Fruit fly (Drosophila melanogaster) whole organism, embryonic: ENCODE measurements around the gene Tps1.
A peak's percentile ranks its signal among the peaks of the same experiment; 100 is the strongest.

Experiments
- ATbp ChIP-seq: fragments of 200-800 bp; sonication (Bioruptor generic); optimal IDR thresholded peaks from 2 replicates; lab custom pipeline; 2017; ENCODE audit warnings: missing biosample characterization, mild to moderate bottlenecking, missing genetic modification characterization, missing genetic modification reagents
- B-H2 ChIP-seq: fragments of 200-800 bp; sonication (Bioruptor generic); optimal IDR thresholded peaks from 2 replicates; lab custom pipeline; 2018; ENCODE audit warnings: missing biosample characterization, mild to moderate bottlenecking, missing genetic modification characterization
- CG10462 ChIP-seq: fragments of 200-800 bp; sonication (Bioruptor generic); optimal IDR thresholded peaks from 2 replicates; lab custom pipeline; 2016; ENCODE audit warnings: missing biosample characterization, missing genetic modification characterization
- CG11456 ChIP-seq: fragments of 200-800 bp; sonication (Bioruptor generic); IDR thresholded peaks from 3 replicates; pipeline ENCODE4 v1.3.6; 2022; ENCODE audit warnings: missing biosample characterization, missing genetic modification characterization
- CG11723 ChIP-seq: fragments of 200-800 bp; sonication (Bioruptor generic); optimal IDR thresholded peaks from 2 replicates; lab custom pipeline; 2017; ENCODE audit warnings: missing biosample characterization, mild to moderate bottlenecking, missing genetic modification characterization
- CG12299 ChIP-seq: fragments of 200-800 bp; sonication (Bioruptor generic); optimal IDR thresholded peaks from 2 replicates; lab custom pipeline; 2018; ENCODE audit warnings: missing biosample characterization, mild to moderate bottlenecking, missing genetic modification characterization
- CG12942 ChIP-seq: fragments of 200-800 bp; sonication (Bioruptor generic); optimal IDR thresholded peaks from 3 replicates; lab custom pipeline; 2016; ENCODE audit warnings: missing biosample characterization, missing genetic modification characterization
- CG13624 ChIP-seq: fragments of 200-800 bp; sonication (Bioruptor generic); optimal IDR thresholded peaks from 2 replicates; lab custom pipeline; 2016; ENCODE audit warnings: missing biosample characterization, missing genetic modification characterization
- CG13775 ChIP-seq: fragments of 200-800 bp; sonication (Bioruptor generic); optimal IDR thresholded peaks from 3 replicates; lab custom pipeline; 2017; ENCODE audit warnings: missing biosample characterization, mild to moderate bottlenecking, missing genetic modification characterization
- CG13894 ChIP-seq: fragments of 200-800 bp; sonication (Bioruptor generic); optimal IDR thresholded peaks from 3 replicates; lab custom pipeline; 2018; ENCODE audit warnings: missing biosample characterization, mild to moderate bottlenecking, missing genetic modification characterization, moderate library complexity
- CG1792 ChIP-seq: fragments of 200-800 bp; sonication (Bioruptor generic); optimal IDR thresholded peaks from 2 replicates; lab custom pipeline; 2016; ENCODE audit warnings: missing biosample characterization, missing genetic modification characterization
- CG2120 ChIP-seq: fragments of 200-800 bp; sonication (Bioruptor generic); optimal IDR thresholded peaks from 3 replicates; lab custom pipeline; 2016; ENCODE audit warnings: missing biosample characterization, missing genetic modification characterization
- CG2889 ChIP-seq: fragments of 200-800 bp; sonication (Bioruptor generic); IDR thresholded peaks from 3 replicates; pipeline ENCODE4 v1.3.6; 2022; ENCODE audit warnings: missing biosample characterization, missing genetic modification characterization
- CG32767 ChIP-seq: fragments of 200-800 bp; sonication (Bioruptor generic); IDR thresholded peaks from 2 replicates; pipeline ENCODE4 v1.3.6; 2022; ENCODE audit warnings: missing biosample characterization, missing genetic modification characterization
- CG6175 ChIP-seq: fragments of 200-800 bp; sonication (Bioruptor generic); IDR thresholded peaks from 3 replicates; pipeline ENCODE4 v1.3.6; 2022; ENCODE audit warnings: missing biosample characterization, missing genetic modification characterization
- CG6654 ChIP-seq: fragments of 200-800 bp; sonication (Bioruptor generic); optimal IDR thresholded peaks from 2 replicates; lab custom pipeline; 2017; ENCODE audit warnings: missing biosample characterization, mild to moderate bottlenecking, missing genetic modification characterization
- CG6689 ChIP-seq: fragments of 200-800 bp; sonication (Bioruptor generic); IDR thresholded peaks from 2 replicates; pipeline ENCODE4 v1.3.6; 2022; ENCODE audit warnings: missing biosample characterization, missing genetic modification characterization
- CG6765 ChIP-seq: fragments of 200-800 bp; sonication (Bioruptor generic); optimal IDR thresholded peaks from 3 replicates; lab custom pipeline; 2017; ENCODE audit warnings: missing biosample characterization, mild to moderate bottlenecking, missing genetic modification characterization
- CG9215 ChIP-seq: fragments of 200-800 bp; sonication (Bioruptor generic); IDR thresholded peaks from 2 replicates; pipeline ENCODE4 v1.3.6; 2022; ENCODE audit warnings: missing biosample characterization, missing genetic modification characterization
- CG9876 ChIP-seq: fragments of 200-800 bp; sonication (Bioruptor generic); optimal IDR thresholded peaks from 2 replicates; lab custom pipeline; 2016; ENCODE audit warnings: missing biosample characterization, missing genetic modification characterization
- Dad ChIP-seq: fragments of 200-800 bp; sonication (Bioruptor generic); optimal IDR thresholded peaks from 3 replicates; lab custom pipeline; 2016; ENCODE audit warnings: missing biosample characterization, missing genetic modification characterization
- Dek ChIP-seq: fragments of 200-800 bp; sonication (Bioruptor generic); optimal IDR thresholded peaks from 3 replicates; lab custom pipeline; 2019; ENCODE audit warnings: missing biosample characterization, mild to moderate bottlenecking, missing genetic modification characterization, moderate library complexity
- Dfd ChIP-seq, 2 experiments: fragments of >200 bp; optimal IDR thresholded peaks; 2 replicates each; lab custom pipeline; 2017; ENCODE audit warnings: missing biosample characterization in 2 of 2, missing genetic modification characterization in 2 of 2
- Dip2 ChIP-seq: fragments of 200-800 bp; sonication (Bioruptor generic); IDR thresholded peaks from 2 replicates; pipeline ENCODE4 v1.3.6; 2022; ENCODE audit warnings: missing biosample characterization, missing genetic modification characterization
- Dref ChIP-seq: fragments of 200-800 bp; sonication (Bioruptor generic); IDR thresholded peaks from 2 replicates; pipeline ENCODE4 v1.3.6; 2022; ENCODE audit warnings: missing biosample characterization, missing genetic modification characterization
- E2f1 ChIP-seq: fragments of 200-800 bp; sonication (Bioruptor generic); IDR thresholded peaks from 2 replicates; pipeline ENCODE4 v1.3.6; 2022; ENCODE audit warnings: missing biosample characterization, missing genetic modification characterization
- Fer1 ChIP-seq: fragments of 200-800 bp; sonication (Bioruptor generic); optimal IDR thresholded peaks from 2 replicates; lab custom pipeline; 2017; ENCODE audit warnings: missing biosample characterization, mild to moderate bottlenecking, missing genetic modification characterization
- Fer2 ChIP-seq: fragments of 200-800 bp; sonication (Bioruptor generic); optimal IDR thresholded peaks from 2 replicates; lab custom pipeline; 2018; ENCODE audit warnings: missing biosample characterization, mild to moderate bottlenecking, missing genetic modification characterization, moderate library complexity
- Mrtf ChIP-seq: fragments of 200-800 bp; sonication (Bioruptor generic); IDR thresholded peaks from 3 replicates; pipeline ENCODE4 v1.3.6; 2022; ENCODE audit warnings: missing biosample characterization, missing genetic modification characterization
- Neu2 ChIP-seq: fragments of 200-800 bp; sonication (Bioruptor generic); optimal IDR thresholded peaks from 3 replicates; lab custom pipeline; 2016; ENCODE audit warnings: missing biosample characterization, missing genetic modification characterization, borderline replicate concordance
- Rx ChIP-seq: fragments of 200-800 bp; sonication (Bioruptor generic); IDR thresholded peaks from 2 replicates; pipeline ENCODE4 v1.3.6; 2022; ENCODE audit warnings: missing biosample characterization, missing genetic modification characterization
- Six4 ChIP-seq: fragments of 200-800 bp; sonication (Bioruptor generic); optimal IDR thresholded peaks from 2 replicates; lab custom pipeline; 2016; ENCODE audit warnings: missing biosample characterization, missing genetic modification characterization
- Stat92E ChIP-seq, 3 experiments: fragments of >200 bp in 2 of 3; fragments of 200-800 bp in 1 of 3; sonication (Bioruptor generic) in 1 of 3; optimal IDR thresholded peaks; 2 replicates each; lab custom pipeline; 2017 to 2019; ENCODE audit warnings: missing biosample characterization in 3 of 3, missing genetic modification characterization in 3 of 3, mild to moderate bottlenecking in 1 of 3, moderate library complexity in 1 of 3
- Tbp ChIP-seq: fragments of >200 bp; optimal IDR thresholded peaks from 2 replicates; lab custom pipeline; 2018; ENCODE audit warnings: missing biosample characterization, missing genetic modification characterization
- Vsx1 ChIP-seq: fragments of 200-800 bp; sonication (Bioruptor generic); optimal IDR thresholded peaks from 2 replicates; lab custom pipeline; 2017; ENCODE audit warnings: missing biosample characterization, mild to moderate bottlenecking, missing genetic modification characterization, missing genetic modification reagents
- bbx ChIP-seq: fragments of 200-800 bp; sonication (Bioruptor generic); IDR thresholded peaks from 2 replicates; pipeline ENCODE4 v1.3.6; 2022; ENCODE audit warnings: missing biosample characterization, missing genetic modification characterization; ENCODE audit not compliant: partially characterized antibody
- cato ChIP-seq: fragments of 200-800 bp; sonication (Bioruptor generic); optimal IDR thresholded peaks from 2 replicates; lab custom pipeline; 2016; ENCODE audit warnings: missing biosample characterization, missing genetic modification characterization, borderline replicate concordance
- disco-r ChIP-seq: fragments of 200-800 bp; sonication (Bioruptor generic); optimal IDR thresholded peaks from 2 replicates; lab custom pipeline; 2016; ENCODE audit warnings: missing biosample characterization, missing genetic modification characterization
- dm ChIP-seq: fragments of 200-800 bp; sonication (Bioruptor generic); optimal IDR thresholded peaks from 3 replicates; lab custom pipeline; 2016; ENCODE audit warnings: missing biosample characterization, missing genetic modification characterization
- emc ChIP-seq: fragments of 200-800 bp; sonication (Bioruptor generic); optimal IDR thresholded peaks from 2 replicates; lab custom pipeline; 2016; ENCODE audit warnings: missing biosample characterization, missing genetic modification characterization
- fd96Cb ChIP-seq: fragments of 200-800 bp; sonication (Bioruptor generic); optimal IDR thresholded peaks from 2 replicates; lab custom pipeline; 2018; ENCODE audit warnings: missing biosample characterization, mild to moderate bottlenecking, missing genetic modification characterization, moderate library complexity
- gt ChIP-seq: fragments of 200-800 bp; sonication (Bioruptor generic); IDR thresholded peaks from 2 replicates; pipeline ENCODE4 v1.3.6; 2022; ENCODE audit warnings: missing biosample characterization, missing genetic modification characterization
- hb ChIP-seq: fragments of 200-800 bp; sonication (Bioruptor generic); IDR thresholded peaks from 3 replicates; pipeline ENCODE4 v1.3.6; 2022; ENCODE audit warnings: missing biosample characterization, missing genetic modification characterization; ENCODE audit not compliant: partially characterized antibody
- lola ChIP-seq, 3 experiments: fragments of >200 bp in 2 of 3; fragments of 200-800 bp in 1 of 3; sonication (Bioruptor generic) in 1 of 3; optimal IDR thresholded peaks; 2 replicates each; lab custom pipeline; 2017 to 2019; ENCODE audit warnings: missing biosample characterization in 3 of 3, missing genetic modification characterization in 3 of 3, mild to moderate bottlenecking in 1 of 3, moderate library complexity in 1 of 3
- maf-S ChIP-seq: fragments of 200-800 bp; sonication (Bioruptor generic); optimal IDR thresholded peaks from 2 replicates; lab custom pipeline; 2016; ENCODE audit warnings: missing biosample characterization, missing genetic modification characterization
- peb ChIP-seq: fragments of 200-800 bp; sonication (Bioruptor generic); IDR thresholded peaks from 2 replicates; pipeline ENCODE4 v1.3.6; 2022; ENCODE audit warnings: missing biosample characterization, missing genetic modification characterization
- pho ChIP-seq: fragments of 200-800 bp; sonication (Bioruptor generic); optimal IDR thresholded peaks from 2 replicates; lab custom pipeline; 2016; ENCODE audit warnings: missing biosample characterization, missing genetic modification characterization
- rib ChIP-seq: fragments of 200-800 bp; sonication (Bioruptor generic); IDR thresholded peaks from 2 replicates; pipeline ENCODE4 v1.3.6; 2022; ENCODE audit warnings: missing biosample characterization, missing genetic modification characterization
- run ChIP-seq: fragments of 200-800 bp; sonication (Bioruptor generic); optimal IDR thresholded peaks from 3 replicates; lab custom pipeline; 2018; ENCODE audit warnings: missing biosample characterization, mild to moderate bottlenecking, missing genetic modification characterization
- wdn ChIP-seq: fragments of 200-800 bp; sonication (Bioruptor generic); IDR thresholded peaks from 2 replicates; pipeline ENCODE4 v1.3.6; 2022; ENCODE audit warnings: missing biosample characterization, missing genetic modification characterization
- zfh2 ChIP-seq: fragments of 200-800 bp; sonication (Bioruptor generic); optimal IDR thresholded peaks from 2 replicates; lab custom pipeline; 2016; ENCODE audit warnings: missing biosample characterization, missing genetic modification characterization

Gene Tps1

dm6 chr2L:4393842-4394421 is 5.8 kb downstream of the Tps1 start, which contains the start of gene CG3652 (continued):
- TF ChIP-seq bbx (GFP tag; lab: Robert Waterston, UW) (0 out of 2 replicates have a peak, but pooled peaks have one; percentile 14), ATbp (GFP tag; lab: Kevin White, UChicago) (no peak), CG9215 (GFP tag; lab: Robert Waterston, UW) (no peak), Six4 (GFP tag; lab: Kevin White, UChicago) (no peak), CG6175 (GFP tag; lab: Robert Waterston, UW) (no peak), CG2120 (peak; percentile 64), disco-r (GFP tag; lab: Kevin White, UChicago) (no peak), CG6689 (GFP tag; lab: Robert Waterston, UW) (no peak), CG6654 (GFP tag; lab: Kevin White, UChicago) (no peak), CG10462 (GFP tag; lab: Kevin White, UChicago) (no peak), pho (GFP tag; lab: Kevin White, UChicago) (peak; percentile 37), CG12299 (tag; lab: Kevin White, UChicago) (no peak), Mrtf (GFP tag; lab: Robert Waterston, UW) (no peak), Vsx1 (GFP tag; lab: Kevin White, UChicago) (no peak), Rx (GFP tag; lab: Robert Waterston, UW) (no peak), Fer2 (tag; lab: Kevin White, UChicago) (no peak), Dek (tag; lab: Kevin White, UChicago) (no peak), E2f1 (GFP tag; lab: Robert Waterston, UW) (no peak), maf-S (peak; percentile 20), Dfd (GFP tag; optimal IDR thresholded peaks at IDR 0.05; lab: Kevin White, UChicago) (no peak), CG32767 (GFP tag; lab: Robert Waterston, UW) (no peak), hb (GFP tag; lab: Robert Waterston, UW) (no peak), Neu2 (GFP tag; lab: Kevin White, UChicago) (no peak), CG6765 (GFP tag; lab: Kevin White, UChicago) (no peak), Dref (GFP tag; lab: Robert Waterston, UW) (peak; percentile 75), Fer1 (GFP tag; lab: Kevin White, UChicago) (no peak), CG2889 (GFP tag; lab: Robert Waterston, UW) (no peak), CG11456 (GFP tag; lab: Robert Waterston, UW) (no peak), zfh2 (GFP tag; lab: Kevin White, UChicago) (peak; percentile 53), CG12942 (GFP tag; lab: Kevin White, UChicago) (no peak), CG1792 (GFP tag; lab: Kevin White, UChicago) (no peak), CG13624 (no peak), CG11723 (GFP tag; lab: Kevin White, UChicago) (no peak), emc (GFP tag; lab: Kevin White, UChicago) (no peak), CG13775 (peak; percentile 9), peb (no peak), B-H2 (no peak), lola (GFP tag; optimal IDR thresholded peaks at IDR 0.05; lab: Kevin White, UChicago) (peak in 1 of 3 experiments; percentile 29), Stat92E (GFP tag; optimal IDR thresholded peaks at IDR 0.05; lab: Kevin White, UChicago) (no peak), CG13894 (tag; lab: Kevin White, UChicago) (no peak), cato (no peak), Dip2 (GFP tag; lab: Robert Waterston, UW) (no peak), dm (GFP tag; lab: Kevin White, UChicago) (peak; percentile 2), wdn (GFP tag; lab: Robert Waterston, UW) (no peak), rib (no peak), run (tag; lab: Kevin White, UChicago) (no peak), fd96Cb (no peak), CG9876 (GFP tag; lab: Kevin White, UChicago) (no peak), gt (no peak), Dad (GFP tag; lab: Kevin White, UChicago) (peak; percentile 9), Tbp (no peak)
